Fruit fly (Drosophila melanogaster) whole organism, embryonic: Measurements from ENCODE around the gene CG14931.
A peak's percentile ranks its signal among the peaks of the same experiment; 100 is the strongest.

Source experiments
- Bgb ChIP-seq: fragments of 200-800 bp; sonication (Bioruptor generic); IDR thresholded peaks from 2 replicates; pipeline ENCODE4 v1.3.6; 2022; ENCODE audit warnings: missing biosample characterization, missing genetic modification characterization; ENCODE audit not compliant: partially characterized antibody
- CG1024 ChIP-seq: fragments of 200-800 bp; sonication (Bioruptor generic); IDR thresholded peaks from 2 replicates; pipeline ENCODE4 v1.3.6; 2022; ENCODE audit warnings: missing biosample characterization, missing genetic modification characterization
- CG13287 ChIP-seq: fragments of 200-800 bp; sonication (Bioruptor generic); IDR thresholded peaks from 2 replicates; pipeline ENCODE4 v1.3.6; 2022; ENCODE audit warnings: missing biosample characterization, missing genetic modification characterization; ENCODE audit not compliant: partially characterized antibody
- CG16815 ChIP-seq: fragments of 200-800 bp; sonication (Bioruptor generic); optimal IDR thresholded peaks from 3 replicates; lab custom pipeline; 2017; ENCODE audit warnings: missing biosample characterization, mild to moderate bottlenecking, missing genetic modification characterization
- CG17359 ChIP-seq: fragments of 200-800 bp; sonication (Bioruptor generic); optimal IDR thresholded peaks from 3 replicates; lab custom pipeline; 2018; ENCODE audit warnings: missing biosample characterization, mild to moderate bottlenecking, missing genetic modification characterization, moderate library complexity
- CG1792 ChIP-seq: fragments of 200-800 bp; sonication (Bioruptor generic); optimal IDR thresholded peaks from 2 replicates; lab custom pipeline; 2016; ENCODE audit warnings: missing biosample characterization, missing genetic modification characterization
- CG18011 ChIP-seq: fragments of 200-800 bp; sonication (Bioruptor generic); optimal IDR thresholded peaks from 2 replicates; lab custom pipeline; 2017; ENCODE audit warnings: missing biosample characterization, missing genetic modification characterization, mild to moderate bottlenecking, moderate library complexity, missing genotype
- CG18619 ChIP-seq: fragments of 200-800 bp; sonication (Bioruptor generic); optimal IDR thresholded peaks from 3 replicates; lab custom pipeline; 2017; ENCODE audit warnings: missing biosample characterization, mild to moderate bottlenecking, missing genetic modification characterization
- CG2116 ChIP-seq: fragments of 200-800 bp; sonication (Bioruptor generic); optimal IDR thresholded peaks from 3 replicates; lab custom pipeline; 2018; ENCODE audit warnings: missing biosample characterization, mild to moderate bottlenecking, missing genetic modification characterization
- CG31441 ChIP-seq: fragments of 200-800 bp; sonication (Bioruptor generic); IDR thresholded peaks from 2 replicates; pipeline ENCODE4 v1.3.6; 2022; ENCODE audit warnings: missing biosample characterization, missing genetic modification characterization
- CG3163 ChIP-seq: fragments of 200-800 bp; sonication (Bioruptor generic); optimal IDR thresholded peaks from 3 replicates; lab custom pipeline; 2016; ENCODE audit warnings: missing biosample characterization, missing genetic modification characterization
- CG4360 ChIP-seq: fragments of 200-800 bp; sonication (Bioruptor generic); IDR thresholded peaks from 2 replicates; pipeline ENCODE4 v1.3.6; 2022; ENCODE audit warnings: missing biosample characterization, missing genetic modification characterization
- CG6765 ChIP-seq: fragments of 200-800 bp; sonication (Bioruptor generic); optimal IDR thresholded peaks from 3 replicates; lab custom pipeline; 2017; ENCODE audit warnings: missing biosample characterization, mild to moderate bottlenecking, missing genetic modification characterization
- CG7987 ChIP-seq: fragments of 200-800 bp; sonication (Bioruptor generic); optimal IDR thresholded peaks from 2 replicates; lab custom pipeline; 2018; ENCODE audit warnings: missing biosample characterization, mild to moderate bottlenecking, missing genetic modification characterization, moderate library complexity
- E2f1 ChIP-seq: fragments of 200-800 bp; sonication (Bioruptor generic); IDR thresholded peaks from 2 replicates; pipeline ENCODE4 v1.3.6; 2022; ENCODE audit warnings: missing biosample characterization, missing genetic modification characterization
- Hey ChIP-seq: fragments of 200-800 bp; sonication (Bioruptor generic); optimal IDR thresholded peaks from 3 replicates; lab custom pipeline; 2018; ENCODE audit warnings: missing biosample characterization, mild to moderate bottlenecking, missing genetic modification characterization
- Hr51 ChIP-seq, 2 experiments: fragments of 200-800 bp; sonication (Bioruptor generic); optimal IDR thresholded peaks; 2 replicates in 1 of 2; 3 replicates in 1 of 2; lab custom pipeline; 2016 to 2018; ENCODE audit warnings: missing biosample characterization in 2 of 2, missing genetic modification characterization in 2 of 2, mild to moderate bottlenecking in 1 of 2, moderate library complexity in 1 of 2
- Oaz ChIP-seq: fragments of 200-800 bp; sonication (Bioruptor generic); IDR thresholded peaks from 2 replicates; pipeline ENCODE4 v1.3.6; 2022; ENCODE audit warnings: missing biosample characterization, missing genetic modification characterization
- Optix ChIP-seq: fragments of 200-800 bp; sonication (Bioruptor generic); IDR thresholded peaks from 3 replicates; pipeline ENCODE4 v1.3.6; 2022; ENCODE audit warnings: missing biosample characterization, missing genetic modification characterization
- Pdp1 ChIP-seq, 2 experiments: fragments of 200-800 bp; sonication (Bioruptor generic); optimal IDR thresholded peaks; 3 replicates each; lab custom pipeline; 2016; ENCODE audit warnings: missing biosample characterization in 2 of 2, missing genetic modification characterization in 2 of 2, mild to moderate bottlenecking in 1 of 2, moderate library complexity in 1 of 2
- Scr ChIP-seq: fragments of 200-800 bp; sonication (Bioruptor generic); IDR thresholded peaks from 2 replicates; pipeline ENCODE4 v1.3.6; 2022; ENCODE audit warnings: missing biosample characterization, missing genetic modification characterization; ENCODE audit not compliant: partially characterized antibody
- Spps ChIP-seq: fragments of 200-800 bp; sonication (Bioruptor generic); optimal IDR thresholded peaks from 2 replicates; lab custom pipeline; 2018; ENCODE audit warnings: missing biosample characterization, mild to moderate bottlenecking, missing genetic modification characterization
- Usf ChIP-seq: fragments of 200-800 bp; sonication (Bioruptor generic); optimal IDR thresholded peaks from 2 replicates; lab custom pipeline; 2017; ENCODE audit warnings: missing genotype, missing biosample characterization, missing genetic modification characterization
- YL-1 ChIP-seq: fragments of 200-800 bp; sonication (Bioruptor generic); optimal IDR thresholded peaks from 3 replicates; lab custom pipeline; 2017; ENCODE audit warnings: missing biosample characterization, mild to moderate bottlenecking, missing genetic modification characterization
- al ChIP-seq: fragments of 200-800 bp; sonication (Bioruptor generic); IDR thresholded peaks from 2 replicates; pipeline ENCODE4 v1.3.6; 2022; ENCODE audit warnings: missing biosample characterization, missing genetic modification characterization
- ap ChIP-seq: fragments of 200-800 bp; sonication (Bioruptor generic); IDR thresholded peaks from 2 replicates; pipeline ENCODE4 v1.3.6; 2022; ENCODE audit warnings: missing biosample characterization, missing genetic modification characterization
- ara ChIP-seq: fragments of 200-800 bp; sonication (Bioruptor generic); IDR thresholded peaks from 2 replicates; pipeline ENCODE4 v1.3.6; 2022; ENCODE audit warnings: missing biosample characterization, missing genetic modification characterization
- eve ChIP-seq, 2 experiments: fragments of >200 bp; optimal IDR thresholded peaks; 2 replicates each; lab custom pipeline; 2017; ENCODE audit warnings: missing biosample characterization in 2 of 2, missing genetic modification characterization in 2 of 2
- gro ChIP-seq: fragments of 200-800 bp; sonication (Bioruptor generic); optimal IDR thresholded peaks from 2 replicates; lab custom pipeline; 2016; ENCODE audit warnings: missing biosample characterization, missing genetic modification characterization
- gsb-n ChIP-seq: fragments of 200-800 bp; sonication (Bioruptor generic); optimal IDR thresholded peaks from 3 replicates; lab custom pipeline; 2018; ENCODE audit warnings: missing biosample characterization, mild to moderate bottlenecking, missing genetic modification characterization
- hb ChIP-seq: fragments of 200-800 bp; sonication (Bioruptor generic); IDR thresholded peaks from 3 replicates; pipeline ENCODE4 v1.3.6; 2022; ENCODE audit warnings: missing biosample characterization, missing genetic modification characterization; ENCODE audit not compliant: partially characterized antibody
- lmd ChIP-seq: fragments of 200-800 bp; sonication (Bioruptor generic); IDR thresholded peaks from 2 replicates; pipeline ENCODE4 v1.3.6; 2022; ENCODE audit warnings: missing biosample characterization, missing genetic modification characterization
- nerfin-2 ChIP-seq: fragments of 200-800 bp; sonication (Bioruptor generic); IDR thresholded peaks from 2 replicates; pipeline ENCODE4 v1.3.6; 2022; ENCODE audit warnings: missing biosample characterization, missing genetic modification characterization; ENCODE audit not compliant: partially characterized antibody
- onecut ChIP-seq: fragments of 200-800 bp; sonication (Bioruptor generic); IDR thresholded peaks from 2 replicates; pipeline ENCODE4 v1.3.6; 2022; ENCODE audit warnings: missing biosample characterization, missing genetic modification characterization
- peb ChIP-seq: fragments of 200-800 bp; sonication (Bioruptor generic); IDR thresholded peaks from 2 replicates; pipeline ENCODE4 v1.3.6; 2022; ENCODE audit warnings: missing biosample characterization, missing genetic modification characterization
- pnt ChIP-seq: fragments of 200-800 bp; sonication (Bioruptor generic); optimal IDR thresholded peaks from 3 replicates; lab custom pipeline; 2016; ENCODE audit warnings: missing biosample characterization, missing genetic modification characterization
- prd ChIP-seq, 3 experiments: fragments of >200 bp in 2 of 3; fragments of 200-800 bp in 1 of 3; sonication (Bioruptor generic) in 1 of 3; optimal IDR thresholded peaks in 2 of 3; IDR thresholded peaks in 1 of 3; 2 replicates in 2 of 3; 3 replicates in 1 of 3; pipeline versions ENCODE4 v1.3.6 to Lab custom; 2017 to 2022; ENCODE audit warnings: missing biosample characterization in 1 of 3, missing genetic modification characterization in 1 of 3
- pzg ChIP-seq: fragments of 200-800 bp; sonication (Bioruptor generic); optimal IDR thresholded peaks from 3 replicates; lab custom pipeline; 2018; ENCODE audit warnings: missing biosample characterization, mild to moderate bottlenecking, missing genetic modification characterization, moderate library complexity
- row ChIP-seq: fragments of 200-800 bp; sonication (Bioruptor generic); IDR thresholded peaks from 3 replicates; pipeline ENCODE4 v1.3.6; 2022; ENCODE audit warnings: missing biosample characterization, missing genetic modification characterization
- run ChIP-seq: fragments of 200-800 bp; sonication (Bioruptor generic); optimal IDR thresholded peaks from 3 replicates; lab custom pipeline; 2018; ENCODE audit warnings: missing biosample characterization, mild to moderate bottlenecking, missing genetic modification characterization
- sc ChIP-seq, 3 experiments: fragments of >200 bp in 2 of 3; fragments of 200-800 bp in 1 of 3; sonication (Bioruptor generic) in 1 of 3; optimal IDR thresholded peaks; 2 replicates in 2 of 3; 3 replicates in 1 of 3; lab custom pipeline; 2017; ENCODE audit warnings: mild to moderate bottlenecking in 1 of 3, missing biosample characterization in 1 of 3, missing genetic modification characterization in 1 of 3, missing genetic modification reagents in 1 of 3
- slou ChIP-seq: fragments of 200-800 bp; sonication (Bioruptor generic); optimal IDR thresholded peaks from 3 replicates; lab custom pipeline; 2016; ENCODE audit warnings: missing biosample characterization, missing genetic modification characterization
- sr ChIP-seq: fragments of 200-800 bp; sonication (Bioruptor generic); IDR thresholded peaks from 3 replicates; pipeline ENCODE4 v1.3.6; 2022; ENCODE audit warnings: missing biosample characterization, missing genetic modification characterization
- tio ChIP-seq: fragments of 200-800 bp; sonication (Bioruptor generic); optimal IDR thresholded peaks from 2 replicates; lab custom pipeline; 2017; ENCODE audit warnings: missing biosample characterization, missing genetic modification characterization, inconsistent platforms
- tna ChIP-seq: fragments of 200-800 bp; sonication (Bioruptor generic); IDR thresholded peaks from 2 replicates; pipeline ENCODE4 v1.3.6; 2022; ENCODE audit warnings: missing biosample characterization, missing genetic modification characterization; ENCODE audit not compliant: partially characterized antibody
- vfl ChIP-seq: fragments of 200-800 bp; sonication (Bioruptor generic); optimal IDR thresholded peaks from 2 replicates; lab custom pipeline; 2016; ENCODE audit warnings: missing biosample characterization, missing genetic modification characterization
- vnd ChIP-seq: fragments of 200-800 bp; sonication (Bioruptor generic); IDR thresholded peaks from 3 replicates; pipeline ENCODE4 v1.3.6; 2022; ENCODE audit warnings: missing biosample characterization, missing genetic modification characterization; ENCODE audit not compliant: partially characterized antibody
- vvl ChIP-seq: fragments of 200-800 bp; sonication (Bioruptor generic); IDR thresholded peaks from 2 replicates; pipeline ENCODE4 v1.3.6; 2022; ENCODE audit warnings: missing biosample characterization, missing genetic modification characterization
- wek ChIP-seq: fragments of 200-800 bp; sonication (Bioruptor generic); optimal IDR thresholded peaks from 3 replicates; lab custom pipeline; 2018; ENCODE audit warnings: missing biosample characterization, mild to moderate bottlenecking, missing genetic modification characterization, moderate library complexity

The CG14931 gene

dm6 chr2L:11813665-11814087 lies 25.5 kb downstream of the CG14931 start, which contains the start of gene CycY (continued):
- TF ChIP-seq CG6765 (GFP tag; lab: Kevin White, UChicago), result no peak
- TF ChIP-seq vnd (GFP tag; lab: Robert Waterston, UW), result peak; percentile 41; the same call in 1 of the 3 replicates
- no peak for TF ChIP-seq Oaz (GFP tag; lab: Robert Waterston, UW)
- peak; percentile 38 for TF ChIP-seq gsb-n (tag; lab: Kevin White, UChicago)
- no peak for TF ChIP-seq lmd
- TF ChIP-seq prd (optimal IDR thresholded peaks at IDR 0.05; lab: Kevin White, UChicago), result no peak
- 0 out of 3 replicates have a peak, but pooled peaks have one; percentile 20 for TF ChIP-seq prd (GFP tag; IDR thresholded peaks at IDR 0.05; lab: Robert Waterston, UW)
- no peak for TF ChIP-seq CG18011 (GFP tag; lab: Kevin White, UChicago)
- TF ChIP-seq CG1024 (GFP tag; lab: Robert Waterston, UW), result no peak
- TF ChIP-seq sc (optimal IDR thresholded peaks at IDR 0.05; lab: Kevin White, UChicago), result no peak
- no peak for TF ChIP-seq sc (GFP tag; optimal IDR thresholded peaks at IDR 0.05; lab: Kevin White, UChicago)
- TF ChIP-seq CG1792 (GFP tag; lab: Kevin White, UChicago), result no peak
- no peak for TF ChIP-seq gro (GFP tag; lab: Kevin White, UChicago)
- peak; percentile 68 for TF ChIP-seq Bgb (GFP tag; lab: Robert Waterston, UW)
- TF ChIP-seq Scr, result peak; percentile 79
- TF ChIP-seq CG7987, result no peak
- TF ChIP-seq CG31441, result peak; percentile 38; the same call in 1 of the 2 replicates
- no peak for TF ChIP-seq vfl (GFP tag; lab: Kevin White, UChicago)
- TF ChIP-seq Usf (GFP tag; lab: Kevin White, UChicago), result no peak
- TF ChIP-seq sr (GFP tag; lab: Robert Waterston, UW), result no peak
- TF ChIP-seq slou (GFP tag; lab: Kevin White, UChicago), result no peak
- peak; percentile 2 for TF ChIP-seq CG17359 (tag; lab: Kevin White, UChicago)
- TF ChIP-seq onecut (GFP tag; lab: Robert Waterston, UW), result no peak
- peak; percentile 24; the same call in 1 of the 3 replicates for TF ChIP-seq row (GFP tag; lab: Robert Waterston, UW)
- TF ChIP-seq pzg, result peak; percentile 82
- TF ChIP-seq al (GFP tag; lab: Robert Waterston, UW), result no peak
- TF ChIP-seq run (tag; lab: Kevin White, UChicago), result no peak
- no peak for TF ChIP-seq Optix (GFP tag; lab: Robert Waterston, UW)
- TF ChIP-seq vvl (GFP tag; lab: Robert Waterston, UW), result no peak
- TF ChIP-seq nerfin-2 (GFP tag; lab: Robert Waterston, UW), result 0 out of 2 replicates have a peak, but pooled peaks have one; percentile 46
- no peak for TF ChIP-seq CG16815 (GFP tag; lab: Kevin White, UChicago)
- TF ChIP-seq YL-1 (GFP tag; lab: Kevin White, UChicago), result peak; percentile 40
- no peak for TF ChIP-seq Hr51 (GFP tag; optimal IDR thresholded peaks at IDR 0.05; lab: Kevin White, UChicago)
- no peak for TF ChIP-seq CG4360
- no peak for TF ChIP-seq wek
- no peak for TF ChIP-seq Hey
- no peak for TF ChIP-seq CG18619 (GFP tag; lab: Kevin White, UChicago)
- TF ChIP-seq Pdp1 (GFP tag; optimal IDR thresholded peaks at IDR 0.05; lab: Kevin White, UChicago), result peak in 1 of 2 experiments; percentile 19
- no peak for TF ChIP-seq tio (GFP tag; lab: Kevin White, UChicago)
- TF ChIP-seq CG3163 (GFP tag; lab: Kevin White, UChicago), result no peak
- TF ChIP-seq ara (GFP tag; lab: Robert Waterston, UW), result no peak
- TF ChIP-seq hb (GFP tag; lab: Robert Waterston, UW), result no peak
- TF ChIP-seq ap (GFP tag; lab: Robert Waterston, UW), result no peak
- TF ChIP-seq pnt, result no peak
- TF ChIP-seq Spps (tag; lab: Kevin White, UChicago), result peak; percentile 15
- TF ChIP-seq CG2116 (GFP tag; lab: Kevin White, UChicago), result peak; percentile 83
- no peak for TF ChIP-seq eve (GFP tag; optimal IDR thresholded peaks at IDR 0.05; lab: Kevin White, UChicago)
- TF ChIP-seq CG13287 (GFP tag; lab: Robert Waterston, UW), result peak; percentile 80
- TF ChIP-seq peb (GFP tag; lab: Robert Waterston, UW), result no peak
- TF ChIP-seq E2f1 (GFP tag; lab: Robert Waterston, UW), result no peak
- no peak for TF ChIP-seq tna (GFP tag; lab: Robert Waterston, UW)
